Worm (Caenorhabditis elegans): ENCODE results near the gene best-17.
A peak's percentile ranks its signal among the peaks of the same experiment; 100 is the strongest.

best-17 gene

DNA sequence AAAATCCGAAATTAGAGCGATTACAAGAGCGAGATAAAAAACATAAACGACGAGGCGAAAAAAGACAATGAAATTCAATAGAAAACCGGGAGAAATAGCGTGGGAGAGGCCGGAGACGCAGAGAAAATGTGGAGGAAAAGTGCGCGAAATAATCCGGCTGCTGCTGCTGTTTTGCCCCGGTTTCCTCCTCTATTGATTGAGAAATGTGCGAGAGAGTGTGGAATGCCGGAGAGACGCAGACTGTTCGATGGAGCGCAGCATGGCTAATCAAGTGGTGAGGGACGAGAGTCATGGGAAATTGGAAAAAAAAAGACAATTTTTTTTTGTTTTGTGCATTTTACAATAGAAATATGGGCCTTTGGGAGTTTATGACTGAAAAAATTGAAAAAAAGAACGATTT lies 11.3 kb downstream of the best-17 start (continued):
- TF ChIP-seq rbr-2 (tag; optimal IDR thresholded peaks at IDR 0.05) (peak; percentile 59), ceh-28 (tag; optimal IDR thresholded peaks at IDR 0.05) (peak; percentile 56), madf-5 (GFP tag; IDR thresholded peaks at IDR 0.05) (no peak), pha-4 (GFP tag; IDR thresholded peaks at IDR 0.05) (no peak), pha-4 (tag; optimal IDR thresholded peaks at IDR 0.05) (no peak), zfp-3 (GFP tag; conservative IDR thresholded peaks at IDR 0.05) (no peak), unc-130 (GFP tag; optimal IDR thresholded peaks at IDR 0.05) (no peak), ceh-82 (tag; optimal IDR thresholded peaks at IDR 0.05) (no peak), dmd-6 (GFP tag; IDR thresholded peaks at IDR 0.05) (0 out of 2 replicates have a peak, but pooled peaks have one; percentile 17), dmd-9 (GFP tag; IDR thresholded peaks at IDR 0.05) (no peak), nhr-111 (GFP tag; optimal IDR thresholded peaks at IDR 0.05) (no peak), duxl-1 (tag; optimal IDR thresholded peaks at IDR 0.05; ENCODE audit: poor library complexity) (no peak), dve-1 (tag; optimal IDR thresholded peaks at IDR 0.05; ENCODE audit: insufficient read depth) (peak; percentile 31), ceh-32 (tag; optimal IDR thresholded peaks at IDR 0.05; ENCODE audit: poor library complexity) (no peak), ctbp-1 (GFP tag; IDR thresholded peaks at IDR 0.05) (0 out of 2 replicates have a peak, but pooled peaks have one; percentile 8), dmd-8 (GFP tag; IDR thresholded peaks at IDR 0.05) (no peak), arid-1 (GFP tag; conservative IDR thresholded peaks at IDR 0.05) (0 out of 2 replicates have a peak, but pooled peaks have one; percentile 15), fos-1 (tag; optimal IDR thresholded peaks at IDR 0.05) (no peak), mxl-3 (GFP tag; optimal IDR thresholded peaks at IDR 0.05) (peak; percentile 59), jun-1 (tag; optimal IDR thresholded peaks at IDR 0.05) (no peak), ceh-20 (GFP tag; IDR thresholded peaks at IDR 0.05) (no peak), set-16 (GFP tag; IDR thresholded peaks at IDR 0.05) (peak; percentile 53), nhr-76 (tag; optimal IDR thresholded peaks at IDR 0.05) (no peak), Y105C5A.15 (GFP tag; IDR thresholded peaks at IDR 0.05) (no peak), mes-2 (tag; optimal IDR thresholded peaks at IDR 0.05; ENCODE audit: poor library complexity, severe bottlenecking) (peak; percentile 50), ztf-11 (tag; optimal IDR thresholded peaks at IDR 0.05) (no peak), mdl-1 (tag; optimal IDR thresholded peaks at IDR 0.05) (peak; percentile 64 to 83), tag-97 (GFP tag; IDR thresholded peaks at IDR 0.05) (no peak), Y48G9A.11 (GFP tag; IDR thresholded peaks at IDR 0.05) (no peak), hmg-1.1 (GFP tag; IDR thresholded peaks at IDR 0.05) (peak; percentile 80), nhr-28 (tag; optimal IDR thresholded peaks at IDR 0.05) (peak; percentile 42)

DNA sequence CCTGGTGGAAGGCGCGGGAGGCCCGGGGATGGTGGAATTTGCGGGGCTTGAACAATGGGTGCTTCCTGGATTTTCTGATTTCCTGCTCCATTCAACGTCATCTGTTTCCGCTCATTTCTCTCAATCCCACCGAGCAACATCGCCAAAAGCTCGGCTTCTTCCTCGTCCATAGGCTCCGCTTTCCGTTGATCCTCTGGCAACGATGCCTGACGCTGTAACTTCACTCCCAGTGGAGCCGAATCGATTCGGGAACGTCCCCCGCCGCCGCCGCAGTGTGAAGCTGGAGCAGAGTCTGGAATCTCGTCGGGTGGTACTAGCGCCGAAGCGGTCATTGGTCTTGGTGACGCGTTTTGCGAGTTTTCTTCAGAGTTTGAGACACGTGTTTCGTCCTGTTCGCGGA lies 14.0 kb downstream of the best-17 start:
- no peak for TF ChIP-seq mes-2 (tag; optimal IDR thresholded peaks at IDR 0.05; ENCODE audit: poor library complexity, severe bottlenecking)
- no peak for TF ChIP-seq sdz-12 (GFP tag; optimal IDR thresholded peaks at IDR 0.05)
- TF ChIP-seq egl-43 (GFP tag; IDR thresholded peaks at IDR 0.05): 0 out of 2 replicates have a peak, but pooled peaks have one; percentile 14
- TF ChIP-seq set-16 (GFP tag; IDR thresholded peaks at IDR 0.05): peak; percentile 83; the same call in 1 of the 2 replicates
- no peak for TF ChIP-seq nhr-76 (tag; optimal IDR thresholded peaks at IDR 0.05)
- TF ChIP-seq nhr-28 (tag; optimal IDR thresholded peaks at IDR 0.05): no peak

DNA sequence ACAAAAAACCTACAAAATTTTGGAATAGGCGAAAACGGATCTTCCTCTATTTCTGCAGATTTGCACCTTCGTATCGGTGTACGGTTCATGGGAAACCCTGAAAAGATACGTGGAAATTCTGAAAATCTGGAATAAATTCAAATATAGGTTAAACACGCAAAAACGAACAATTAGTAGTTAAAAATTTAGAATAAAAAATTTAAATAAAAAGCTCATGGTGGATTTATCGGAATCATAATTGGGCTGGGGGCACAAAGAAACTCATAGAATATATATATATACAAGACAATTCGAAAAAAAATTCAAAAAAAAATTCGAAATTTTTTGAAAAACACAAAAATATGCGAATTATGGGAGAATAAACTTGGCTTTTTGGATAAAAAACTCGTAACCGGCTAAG lies 22.4 kb downstream of the best-17 start, which contains the start of gene helq-1:
Gene helq-1, minus strand, starts transcription at position 101 of the 400 bp plus-strand sequence.
- TF ChIP-seq zfp-3 (GFP tag; conservative IDR thresholded peaks at IDR 0.05) (no peak), ZK337.2 (GFP tag; IDR thresholded peaks at IDR 0.05) (no peak), mes-2 (tag; optimal IDR thresholded peaks at IDR 0.05; ENCODE audit: poor library complexity, severe bottlenecking) (no peak), cey-2 (tag; optimal IDR thresholded peaks at IDR 0.05; ENCODE audit: borderline replicate concordance, insufficient read depth) (no peak), nhr-10 (tag; optimal IDR thresholded peaks at IDR 0.05) (no peak), nhr-25 (tag; optimal IDR thresholded peaks at IDR 0.05; ENCODE audit: borderline replicate concordance, insufficient read depth) (no peak), unc-62 (GFP tag; optimal IDR thresholded peaks at IDR 0.05 in 1 of 2) (no peak), unc-62 (tag; optimal IDR thresholded peaks at IDR 0.05) (no peak), lin-29 (GFP tag; IDR thresholded peaks at IDR 0.05) (no peak), daf-16 (GFP tag; optimal IDR thresholded peaks at IDR 0.05) (no peak), daf-16 (tag; optimal IDR thresholded peaks at IDR 0.05) (no peak), saeg-2 (GFP tag; IDR thresholded peaks at IDR 0.05) (no peak), dpl-1 (GFP tag; optimal IDR thresholded peaks at IDR 0.05) (no peak), tag-97 (GFP tag; IDR thresholded peaks at IDR 0.05) (no peak), tra-1 (GFP tag; IDR thresholded peaks at IDR 0.05) (no peak), lim-7 (GFP tag; IDR thresholded peaks at IDR 0.05) (no peak), hmg-1.1 (GFP tag; IDR thresholded peaks at IDR 0.05) (no peak), ceh-20 (GFP tag; IDR thresholded peaks at IDR 0.05) (no peak), dve-1 (tag; optimal IDR thresholded peaks at IDR 0.05; ENCODE audit: insufficient read depth) (no peak), aha-1 (tag) (no peak), nhr-111 (GFP tag; optimal IDR thresholded peaks at IDR 0.05) (no peak)
